Worm (Caenorhabditis elegans): ENCODE measurements around the gene stdh-1.

ce11 chrV:13907557-13908104 lies 1.3 kb downstream of the stdh-1 start:
- no peak for TF ChIP-seq unc-39 (tag; optimal IDR thresholded peaks at IDR 0.05)
- TF ChIP-seq aly-2 (tag; optimal IDR thresholded peaks at IDR 0.05), result no peak
- no peak for TF ChIP-seq snpc-4 (tag; optimal IDR thresholded peaks at IDR 0.05)
- TF ChIP-seq nhr-11 (tag; optimal IDR thresholded peaks at IDR 0.05), result no peak
- no peak for TF ChIP-seq unc-62 (GFP tag; optimal IDR thresholded peaks at IDR 0.05)
- no peak for TF ChIP-seq nhr-28 (tag; optimal IDR thresholded peaks at IDR 0.05)
- TF ChIP-seq pha-4 (tag; optimal IDR thresholded peaks at IDR 0.05), result peak; percentile 3
